Worm (Caenorhabditis elegans): ENCODE data around the gene daf-19.

ce11 chrII:10203067-10203466 is 33.9 kb upstream of the daf-19 start:
- no peak for TF ChIP-seq him-1 (tag; optimal IDR thresholded peaks at IDR 0.05)
- no peak for TF ChIP-seq die-1 (tag; optimal IDR thresholded peaks at IDR 0.05)
- TF ChIP-seq F49E8.2 (tag; optimal IDR thresholded peaks at IDR 0.05; ENCODE audit: insufficient read depth) = no peak

Data from whole organism, young adult.